Worm (Caenorhabditis elegans) whole organism, L4 larva: Measurements from ENCODE around the gene srd-7.

ENCODE experiments used
- F37D6.2 ChIP-seq: sonication (generic microtip); optimal IDR thresholded peaks from 2 replicates; lab custom pipeline; 2016; ENCODE audit warnings: mild to moderate bottlenecking, missing genetic modification characterization, missing compliant biosample characterization
- T26A8.4 ChIP-seq: fragments of 200-800 bp; sonication (Bioruptor generic); IDR thresholded peaks from 2 replicates; pipeline ENCODE4 v1.3.6; 2022; ENCODE audit warnings: missing genetic modification characterization, missing compliant biosample characterization
- Y5F2A.4 ChIP-seq: fragments of 200-800 bp; sonication (Bioruptor generic); optimal IDR thresholded peaks from 2 replicates; lab custom pipeline; 2018; ENCODE audit warnings: mild to moderate bottlenecking, missing genetic modification characterization, missing compliant biosample characterization
- ceh-28 ChIP-seq: fragments of 150-350 bp; optimal IDR thresholded peaks from 2 replicates; lab custom pipeline; 2014; ENCODE audit warnings: missing biosample characterization, missing genetic modification reagents, missing genetic modification characterization
- ces-1 ChIP-seq: fragments of 150-350 bp; sonication (generic microtip); optimal IDR thresholded peaks from 4 replicates; lab custom pipeline; 2014; ENCODE audit warnings: missing biosample characterization, missing genetic modification reagents, missing genetic modification characterization
- daf-12 ChIP-seq: fragments of 150-350 bp; optimal IDR thresholded peaks from 2 replicates; lab custom pipeline; 2014; ENCODE audit warnings: missing biosample characterization, missing genetic modification reagents, missing genetic modification characterization
- daf-16 ChIP-seq, 3 experiments: sonication (generic microtip); optimal IDR thresholded peaks; 2 replicates each; lab custom pipeline; 2016 to 2017; ENCODE audit warnings: missing genetic modification characterization in 3 of 3, missing genetic modification reagents in 3 of 3, mild to moderate bottlenecking in 2 of 3, missing compliant biosample characterization in 2 of 3, missing biosample characterization in 1 of 3, moderate library complexity in 1 of 3
- daf-19 ChIP-seq: fragments of 200-800 bp; sonication (Bioruptor generic); conservative IDR thresholded peaks from 2 replicates; pipeline ENCODE4 v1.3.6; 2022; ENCODE audit warnings: missing genetic modification characterization, missing compliant biosample characterization
- dmd-6 ChIP-seq: fragments of 200-800 bp; sonication (Bioruptor generic); IDR thresholded peaks from 2 replicates; pipeline ENCODE4 v1.3.6; 2022; ENCODE audit warnings: missing genetic modification reagents, missing genetic modification characterization, missing compliant biosample characterization
- dmd-9 ChIP-seq: fragments of 200-800 bp; sonication (Bioruptor generic); IDR thresholded peaks from 2 replicates; pipeline ENCODE4 v1.3.6; 2022; ENCODE audit warnings: missing genetic modification reagents, missing genetic modification characterization, missing compliant biosample characterization
- dve-1 ChIP-seq: sonication (generic microtip); optimal IDR thresholded peaks from 2 replicates; lab custom pipeline; 2017; ENCODE audit warnings: antibody characterized with exemption, mild to moderate bottlenecking, missing genetic modification characterization, missing compliant biosample characterization; ENCODE audit not compliant: insufficient read depth
- fkh-10 ChIP-seq: fragments of 150-350 bp; optimal IDR thresholded peaks from 2 replicates; lab custom pipeline; 2014; ENCODE audit warnings: missing biosample characterization, missing genetic modification reagents, missing genetic modification characterization
- fos-1 ChIP-seq: fragments of 150-350 bp; optimal IDR thresholded peaks from 2 replicates; lab custom pipeline; 2014; ENCODE audit warnings: missing biosample characterization, missing genetic modification characterization
- gei-8 ChIP-seq: fragments of 200-800 bp; sonication (Bioruptor generic); optimal IDR thresholded peaks from 2 replicates; lab custom pipeline; 2018; ENCODE audit warnings: mild to moderate bottlenecking, missing genetic modification characterization, missing compliant biosample characterization
- hlh-11 ChIP-seq: fragments of 200-800 bp; sonication (Bioruptor generic); optimal IDR thresholded peaks from 2 replicates; lab custom pipeline; 2018; ENCODE audit warnings: mild to moderate bottlenecking, missing genetic modification characterization, missing compliant biosample characterization
- hlh-30 ChIP-seq: sonication (generic microtip); optimal IDR thresholded peaks from 2 replicates; lab custom pipeline; 2017; ENCODE audit warnings: antibody characterized with exemption, mild to moderate bottlenecking, missing genetic modification characterization, missing compliant biosample characterization; ENCODE audit not compliant: insufficient read depth
- lin-29 ChIP-seq: fragments of 200-800 bp; sonication (Bioruptor generic); IDR thresholded peaks from 2 replicates; pipeline ENCODE4 v1.3.6; 2022; ENCODE audit warnings: missing genetic modification reagents, missing genetic modification characterization, missing compliant biosample characterization
- lin-39 ChIP-seq: fragments of 150-350 bp; optimal IDR thresholded peaks from 2 replicates; lab custom pipeline; 2014; ENCODE audit warnings: missing biosample characterization, missing genetic modification reagents, missing genetic modification characterization
- mdt-29 ChIP-seq: fragments of 200-800 bp; sonication (Bioruptor generic); IDR thresholded peaks from 2 replicates; pipeline ENCODE4 v1.3.6; 2022; ENCODE audit warnings: missing genetic modification reagents, missing genetic modification characterization, missing compliant biosample characterization
- nhr-102 ChIP-seq: sonication (generic microtip); optimal IDR thresholded peaks from 2 replicates; lab custom pipeline; 2016; ENCODE audit warnings: mild to moderate bottlenecking, missing genetic modification characterization, moderate library complexity, missing compliant biosample characterization
- nhr-111 ChIP-seq: fragments of 200-800 bp; sonication (Bioruptor generic); optimal IDR thresholded peaks from 2 replicates; lab custom pipeline; 2018; ENCODE audit warnings: mild to moderate bottlenecking, missing genetic modification characterization, missing compliant biosample characterization
- nhr-28 ChIP-seq: fragments of 150-350 bp; optimal IDR thresholded peaks from 2 replicates; lab custom pipeline; 2014; ENCODE audit warnings: missing biosample characterization, missing genetic modification characterization
- nhr-48 ChIP-seq: sonication (generic microtip); optimal IDR thresholded peaks from 2 replicates; lab custom pipeline; 2016; ENCODE audit warnings: mild to moderate bottlenecking, missing genetic modification characterization, missing compliant biosample characterization
- nhr-6 ChIP-seq: fragments of 150-350 bp; optimal IDR thresholded peaks from 2 replicates; lab custom pipeline; 2014; ENCODE audit warnings: missing biosample characterization, missing genetic modification characterization
- nhr-77 ChIP-seq: fragments of 150-350 bp; optimal IDR thresholded peaks from 2 replicates; lab custom pipeline; 2014; ENCODE audit warnings: missing biosample characterization, missing genetic modification characterization
- pha-4 ChIP-seq, 2 experiments: fragments of 150-350 bp in 1 of 2; fragments of 200-800 bp in 1 of 2; sonication (Bioruptor generic) in 1 of 2; IDR thresholded peaks in 1 of 2; optimal IDR thresholded peaks in 1 of 2; 2 replicates each; pipeline versions ENCODE4 v1.3.6 to Lab custom; 2014 to 2022; ENCODE audit warnings: missing genetic modification characterization in 2 of 2, missing genetic modification reagents in 2 of 2, missing biosample characterization in 1 of 2, missing compliant biosample characterization in 1 of 2
- php-3 ChIP-seq: fragments of 200-800 bp; sonication (Bioruptor generic); IDR thresholded peaks from 2 replicates; pipeline ENCODE4 v1.3.6; 2022; ENCODE audit warnings: missing genetic modification reagents, missing genetic modification characterization, missing compliant biosample characterization
- pqm-1 ChIP-seq: sonication (generic microtip); optimal IDR thresholded peaks from 2 replicates; lab custom pipeline; 2017; ENCODE audit warnings: missing biosample characterization, missing genetic modification characterization
- sdz-12 ChIP-seq: fragments of 200-800 bp; sonication (Bioruptor generic); optimal IDR thresholded peaks from 2 replicates; lab custom pipeline; 2018; ENCODE audit warnings: mild to moderate bottlenecking, missing genetic modification characterization, missing compliant biosample characterization
- skn-1 ChIP-seq: fragments of 150-350 bp; optimal IDR thresholded peaks from 2 replicates; lab custom pipeline; 2014; ENCODE audit warnings: missing biosample characterization, missing genetic modification characterization
- tra-1 ChIP-seq: fragments of 200-800 bp; sonication (Bioruptor generic); IDR thresholded peaks from 2 replicates; pipeline ENCODE4 v1.3.6; 2022; ENCODE audit warnings: missing genetic modification reagents, missing genetic modification characterization, missing compliant biosample characterization
- unc-39 ChIP-seq: sonication (generic microtip); optimal IDR thresholded peaks from 2 replicates; lab custom pipeline; 2017; ENCODE audit warnings: missing biosample characterization, missing genetic modification characterization
- unc-62 ChIP-seq, 3 experiments: fragments of 150-350 bp in 1 of 3; sonication (generic microtip); optimal IDR thresholded peaks in 2 of 3; peaks in 1 of 3; 1 replicate in 1 of 3; 2 replicates in 2 of 3; lab custom pipeline; 2014 to 2017; ENCODE audit warnings: missing biosample characterization in 3 of 3, missing genetic modification characterization in 3 of 3, missing genetic modification reagents in 3 of 3, missing genotype in 1 of 3
- vab-7 ChIP-seq: fragments of 200-800 bp; sonication (Bioruptor generic); IDR thresholded peaks from 2 replicates; pipeline ENCODE4 v1.3.6; 2022; ENCODE audit warnings: missing genetic modification reagents, missing genetic modification characterization, missing compliant biosample characterization
- zag-1 ChIP-seq: fragments of 150-350 bp; optimal IDR thresholded peaks from 2 replicates; lab custom pipeline; 2014; ENCODE audit warnings: missing biosample characterization, missing genetic modification characterization
- zfp-2 ChIP-seq: sonication (generic microtip); optimal IDR thresholded peaks from 2 replicates; lab custom pipeline; 2016; ENCODE audit warnings: mild to moderate bottlenecking, missing genetic modification characterization, missing compliant biosample characterization

The srd-7 gene

DNA sequence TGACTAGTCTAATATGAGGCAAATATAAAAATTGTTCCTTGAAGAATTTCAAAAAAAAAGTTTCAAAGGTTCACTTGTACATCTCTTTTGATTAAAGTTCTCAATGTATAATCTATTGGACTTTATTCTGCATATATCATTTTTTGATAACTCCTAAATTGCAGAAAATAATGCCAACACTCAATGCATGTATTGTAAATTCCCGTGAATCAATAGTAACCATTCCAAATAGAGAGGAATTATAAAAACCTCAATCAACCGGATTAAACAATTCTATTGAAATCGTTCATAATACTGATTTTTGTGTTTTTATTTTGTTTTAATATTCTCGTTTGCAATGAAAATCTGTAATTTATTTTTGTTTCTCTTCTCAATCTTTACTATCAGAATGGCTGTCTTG is 21.6 kb downstream of the srd-7 start, which contains the start of gene T25B9.12:
T25B9.12 (plus strand) TSS at position 301 of the 400 bp plus-strand sequence.
- TF ChIP-seq mdt-29 (GFP tag; lab: Robert Waterston, UW) = no peak

DNA sequence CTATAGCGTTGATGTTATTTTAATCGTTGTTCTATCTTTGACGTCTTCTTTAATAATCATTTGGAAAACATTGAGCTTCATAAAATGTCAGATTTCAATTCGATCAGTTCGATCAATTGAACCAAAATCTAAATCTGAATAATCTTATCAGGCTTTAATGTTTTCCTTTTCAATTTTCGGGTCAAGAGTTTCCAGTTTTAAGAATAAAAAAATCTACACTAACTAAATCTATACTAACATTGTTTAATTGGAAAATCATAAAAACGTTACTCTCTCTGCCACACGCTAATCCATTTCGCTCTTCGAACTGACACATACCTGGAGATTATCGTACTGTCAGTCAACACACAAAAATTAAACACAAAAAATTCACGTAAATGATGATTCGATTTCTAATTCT is 22.4 kb downstream of the srd-7 start, which contains the start of gene T25B9.11:
T25B9.11 (plus strand) TSS at position 301 of the 400 bp plus-strand sequence.
- TF ChIP-seq vab-7 (GFP tag; lab: Robert Waterston, UW) (no peak), gei-8 (no peak), php-3 (GFP tag; lab: Robert Waterston, UW) (no peak), ces-1 (GFP tag; lab: Kevin White, UChicago) (no peak), nhr-111 (GFP tag; lab: Kevin White, UChicago) (no peak), pha-4 (GFP tag; IDR thresholded peaks at IDR 0.05; lab: Robert Waterston, UW) (no peak), pha-4 (tag; optimal IDR thresholded peaks at IDR 0.05; lab: Kevin White, UChicago) (no peak), fkh-10 (GFP tag; lab: Kevin White, UChicago) (no peak), daf-16 (GFP tag; optimal IDR thresholded peaks at IDR 0.05; lab: Kevin White, UChicago) (no peak), daf-16 (tag; optimal IDR thresholded peaks at IDR 0.05; lab: Kevin White, UChicago) (no peak), nhr-6 (no peak), unc-62 (GFP tag; optimal IDR thresholded peaks at IDR 0.05 in 1 of 2; lab: Kevin White, UChicago) (no peak), unc-62 (tag; optimal IDR thresholded peaks at IDR 0.05; lab: Kevin White, UChicago) (no peak), unc-39 (tag; lab: Kevin White, UChicago) (no peak), lin-29 (GFP tag; lab: Robert Waterston, UW) (no peak), tra-1 (GFP tag; lab: Robert Waterston, UW) (no peak), T26A8.4 (GFP tag; lab: Robert Waterston, UW) (no peak), fos-1 (tag; lab: Kevin White, UChicago) (no peak), Y5F2A.4 (GFP tag; lab: Kevin White, UChicago) (no peak), sdz-12 (GFP tag; lab: Kevin White, UChicago) (no peak), F37D6.2 (no peak), skn-1 (tag; lab: Kevin White, UChicago) (no peak), ceh-28 (tag; lab: Kevin White, UChicago) (no peak)

DNA sequence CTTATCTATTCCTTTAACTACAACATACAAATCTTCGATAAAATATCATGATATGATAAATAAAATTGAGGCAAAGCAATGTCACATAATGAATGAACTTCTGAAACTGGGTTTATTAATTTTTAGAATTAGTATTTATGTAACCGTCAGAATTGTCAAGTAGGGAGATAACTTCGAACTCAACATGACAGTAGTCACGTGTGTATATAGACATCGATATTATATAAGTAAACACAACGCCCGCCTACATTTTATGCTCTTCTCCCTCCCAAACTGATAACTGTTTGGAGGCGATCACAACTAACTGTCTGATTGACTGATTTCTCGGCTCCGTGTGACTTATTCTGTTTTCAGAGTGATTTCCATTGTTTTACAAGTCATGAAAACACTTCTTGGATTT is 25.3 kb downstream of the srd-7 start, which contains the start of gene ugt-54:
ugt-54 (plus strand) TSS at position 355 of the 400 bp plus-strand sequence.
- TF ChIP-seq php-3 (GFP tag; lab: Robert Waterston, UW) = peak; percentile 63; the same call in 1 of the 2 replicates
- TF ChIP-seq nhr-102 (tag; lab: Kevin White, UChicago) = peak; percentile 43
- TF ChIP-seq hlh-11 (tag; lab: Kevin White, UChicago) = peak; percentile 80
- TF ChIP-seq nhr-77 (tag; lab: Kevin White, UChicago) = no peak
- no peak for TF ChIP-seq daf-19
- TF ChIP-seq zag-1 (tag; lab: Kevin White, UChicago) = no peak
- no peak for TF ChIP-seq nhr-111 (GFP tag; lab: Kevin White, UChicago)
- peak; percentile 68 for TF ChIP-seq nhr-28 (tag; lab: Kevin White, UChicago)
- peak; percentile 37 for TF ChIP-seq hlh-30 (tag; lab: Kevin White, UChicago)
- peak; percentile 72 for TF ChIP-seq dve-1 (tag; lab: Kevin White, UChicago)
- no peak for TF ChIP-seq unc-62 (GFP tag; optimal IDR thresholded peaks at IDR 0.05 in 1 of 2; lab: Kevin White, UChicago)
- no peak for TF ChIP-seq unc-62 (tag; optimal IDR thresholded peaks at IDR 0.05; lab: Kevin White, UChicago)
- TF ChIP-seq daf-12 (tag; lab: Kevin White, UChicago) = no peak
- TF ChIP-seq zfp-2 (tag; lab: Kevin White, UChicago) = no peak
- peak; percentile 31 for TF ChIP-seq pqm-1 (tag; lab: Kevin White, UChicago)
- TF ChIP-seq dmd-6 (GFP tag; lab: Robert Waterston, UW) = peak; percentile 84
- TF ChIP-seq nhr-48 (tag; lab: Kevin White, UChicago) = peak; percentile 57
- TF ChIP-seq dmd-9 (GFP tag; lab: Robert Waterston, UW) = no peak
- peak in 1 of 2 experiments; percentile 25 for TF ChIP-seq daf-16 (GFP tag; optimal IDR thresholded peaks at IDR 0.05; lab: Kevin White, UChicago)
- TF ChIP-seq daf-16 (tag; optimal IDR thresholded peaks at IDR 0.05; lab: Kevin White, UChicago) = peak; percentile 93
- no peak for TF ChIP-seq lin-39
- no peak for TF ChIP-seq ceh-28 (tag; lab: Kevin White, UChicago)
